Worm (Caenorhabditis elegans): Measurements from ENCODE around the gene algn-6.

algn-6 gene

ce11 chrII:8016167-8016566 lies 23.4 kb upstream of the algn-6 start:
- TF ChIP-seq pha-4 (tag; optimal IDR thresholded peaks at IDR 0.05) (peak; percentile 23), nfya-1 (tag; optimal IDR thresholded peaks at IDR 0.05; ENCODE audit: insufficient read depth) (peak; percentile 57), egl-5 (tag; optimal IDR thresholded peaks at IDR 0.05) (no peak), elt-2 (tag; optimal IDR thresholded peaks at IDR 0.05) (peak; percentile 68), nhr-43 (tag; optimal IDR thresholded peaks at IDR 0.05; ENCODE audit: poor library complexity, severe bottlenecking) (peak; percentile 47), nhr-23 (tag; optimal IDR thresholded peaks at IDR 0.05) (peak; percentile 1), jun-1 (tag; optimal IDR thresholded peaks at IDR 0.05) (peak; percentile 26), ama-1 (optimal IDR thresholded peaks at IDR 0.05) (peak; percentile 81), fos-1 (tag; optimal IDR thresholded peaks at IDR 0.05) (no peak), pqm-1 (tag; optimal IDR thresholded peaks at IDR 0.05) (peak; percentile 70), elt-3 (tag; optimal IDR thresholded peaks at IDR 0.05) (peak in 1 of 3 experiments; percentile 5), elt-1 (tag; optimal IDR thresholded peaks at IDR 0.05) (no peak), ceh-28 (tag; optimal IDR thresholded peaks at IDR 0.05) (peak; percentile 4)

ce11 chrII:8016761-8017160 lies 22.8 kb upstream of the algn-6 start:
- TF ChIP-seq nhr-25 (tag; optimal IDR thresholded peaks at IDR 0.05) (peak; percentile 93), elt-2 (tag; optimal IDR thresholded peaks at IDR 0.05) (peak; percentile 89), nhr-76 (tag; optimal IDR thresholded peaks at IDR 0.05) (no peak), ztf-11 (tag; optimal IDR thresholded peaks at IDR 0.05) (no peak), fkh-2 (tag; optimal IDR thresholded peaks at IDR 0.05) (no peak), ceh-28 (tag; optimal IDR thresholded peaks at IDR 0.05) (peak; percentile 34), egl-27 (tag; optimal IDR thresholded peaks at IDR 0.05) (no peak), ceh-82 (tag; optimal IDR thresholded peaks at IDR 0.05) (no peak), mml-1 (tag; optimal IDR thresholded peaks at IDR 0.05) (no peak), lsy-12 (tag; optimal IDR thresholded peaks at IDR 0.05) (peak; percentile 77), nhr-28 (tag; optimal IDR thresholded peaks at IDR 0.05) (no peak), tbx-2 (tag; optimal IDR thresholded peaks at IDR 0.05) (peak; percentile 26), elt-1 (tag; optimal IDR thresholded peaks at IDR 0.05) (no peak), lin-15B (tag; optimal IDR thresholded peaks at IDR 0.05) (no peak), ceh-16 (tag; optimal IDR thresholded peaks at IDR 0.05) (no peak), pha-4 (tag; optimal IDR thresholded peaks at IDR 0.05) (peak; percentile 32), jun-1 (tag; optimal IDR thresholded peaks at IDR 0.05) (peak; percentile 83), R02D3.7 (tag; optimal IDR thresholded peaks at IDR 0.05) (no peak), unc-39 (tag; optimal IDR thresholded peaks at IDR 0.05) (no peak), nhr-77 (tag; optimal IDR thresholded peaks at IDR 0.05) (no peak), nfya-1 (tag; optimal IDR thresholded peaks at IDR 0.05; ENCODE audit: insufficient read depth) (peak; percentile 49), nhr-11 (tag; optimal IDR thresholded peaks at IDR 0.05) (no peak), fkh-10 (GFP tag; optimal IDR thresholded peaks at IDR 0.05) (no peak), ztf-4 (tag; optimal IDR thresholded peaks at IDR 0.05) (no peak), nhr-12 (tag; optimal IDR thresholded peaks at IDR 0.05) (no peak), nhr-23 (tag; optimal IDR thresholded peaks at IDR 0.05) (peak; percentile 96), daf-12 (tag; optimal IDR thresholded peaks at IDR 0.05) (no peak), sea-2 (GFP tag; optimal IDR thresholded peaks at IDR 0.05) (no peak), hmg-11 (tag; optimal IDR thresholded peaks at IDR 0.05) (no peak), mdl-1 (tag; optimal IDR thresholded peaks at IDR 0.05) (peak; percentile 73), nhr-43 (tag; optimal IDR thresholded peaks at IDR 0.05; ENCODE audit: poor library complexity, severe bottlenecking) (peak; percentile 91), skn-1 (tag; optimal IDR thresholded peaks at IDR 0.05) (no peak), snpc-4 (tag; optimal IDR thresholded peaks at IDR 0.05) (no peak), aly-2 (tag; optimal IDR thresholded peaks at IDR 0.05) (no peak), lin-39 (tag; optimal IDR thresholded peaks at IDR 0.05) (no peak), zag-1 (tag; optimal IDR thresholded peaks at IDR 0.05) (no peak), unc-62 (GFP tag; optimal IDR thresholded peaks at IDR 0.05) (no peak), fos-1 (tag; optimal IDR thresholded peaks at IDR 0.05) (no peak), eor-1 (tag; optimal IDR thresholded peaks at IDR 0.05) (no peak), nhr-67 (tag; optimal IDR thresholded peaks at IDR 0.05) (no peak), pqm-1 (tag; optimal IDR thresholded peaks at IDR 0.05) (peak; percentile 96), elt-3 (tag; optimal IDR thresholded peaks at IDR 0.05) (peak in 2 of 3 experiments; percentile 46 to 59), ceh-9 (tag; optimal IDR thresholded peaks at IDR 0.05) (no peak), ZK546.5 (tag; optimal IDR thresholded peaks at IDR 0.05) (no peak), egl-5 (tag; optimal IDR thresholded peaks at IDR 0.05) (no peak), ama-1 (optimal IDR thresholded peaks at IDR 0.05) (peak; percentile 57), nhr-237 (tag; optimal IDR thresholded peaks at IDR 0.05) (no peak)

All from whole organism, L3 larva.